Worm (Caenorhabditis elegans): Measurements from ENCODE around the gene F45E1.5.

DNA sequence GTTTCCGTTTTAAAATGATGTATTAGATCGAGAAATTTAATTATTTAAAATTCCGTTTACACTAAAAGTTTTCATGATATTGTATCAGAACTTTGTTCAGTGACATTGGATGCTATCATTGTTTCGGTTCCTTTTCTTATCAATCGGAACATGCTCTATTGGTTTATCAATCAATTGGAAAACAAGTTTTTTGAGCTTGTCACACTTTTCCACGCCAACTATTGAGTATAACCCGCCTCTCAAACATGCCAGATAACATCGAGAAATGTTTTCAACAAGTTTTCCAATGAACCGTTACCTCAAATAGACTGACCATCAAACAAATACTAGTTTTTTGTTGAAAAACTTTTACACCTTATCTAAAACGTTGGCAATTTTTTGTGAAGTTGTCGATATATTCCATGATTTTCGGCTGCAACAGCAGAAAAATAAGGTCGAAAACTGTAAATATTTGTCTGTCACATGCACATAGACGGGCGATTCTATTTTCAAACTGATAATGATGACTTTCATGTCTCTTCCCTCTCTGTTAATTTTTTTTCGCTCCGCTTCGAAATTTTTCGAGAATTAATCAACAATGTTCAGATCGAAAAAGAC, 38.0 kb downstream of the F45E1.5 start, which contains the start of gene unk-1:
- TF ChIP-seq elt-1 (tag; optimal IDR thresholded peaks at IDR 0.05) = no peak
- no peak for TF ChIP-seq egl-27 (tag; optimal IDR thresholded peaks at IDR 0.05)
- no peak for TF ChIP-seq nhr-21 (tag; optimal IDR thresholded peaks at IDR 0.05)

All from whole organism, L2 larva.